Worm (Caenorhabditis elegans): ENCODE data around the gene cyp-13A5.
A peak's percentile ranks its signal among the peaks of the same experiment; 100 is the strongest.

Gene cyp-13A5

ce11 chrII:9835958-9836357, 35.8 kb upstream of the cyp-13A5 start:
- TF ChIP-seq K02D7.2 (tag; optimal IDR thresholded peaks at IDR 0.05): no peak
- no peak for TF ChIP-seq ceh-9 (tag; optimal IDR thresholded peaks at IDR 0.05)
- no peak for TF ChIP-seq unc-55 (GFP tag; optimal IDR thresholded peaks at IDR 0.05)
- TF ChIP-seq fkh-6 (tag; optimal IDR thresholded peaks at IDR 0.05): no peak
- no peak for TF ChIP-seq hlh-6 (tag; optimal IDR thresholded peaks at IDR 0.05)
- no peak for TF ChIP-seq K09A11.1 (tag; optimal IDR thresholded peaks at IDR 0.05; ENCODE audit: insufficient read depth)
- TF ChIP-seq sox-2 (GFP tag; IDR thresholded peaks at IDR 0.05): no peak
- no peak for TF ChIP-seq npax-4 (tag; optimal IDR thresholded peaks at IDR 0.05)
- no peak for TF ChIP-seq lin-11 (tag; optimal IDR thresholded peaks at IDR 0.05)
- no peak for TF ChIP-seq ceh-14 (tag; optimal IDR thresholded peaks at IDR 0.05)
- TF ChIP-seq hlh-8 (tag; optimal IDR thresholded peaks at IDR 0.05): no peak
- no peak for TF ChIP-seq elt-2 (tag; optimal IDR thresholded peaks at IDR 0.05)
- no peak for TF ChIP-seq pros-1 (tag; optimal IDR thresholded peaks at IDR 0.05)
- no peak for TF ChIP-seq pqm-1 (tag; optimal IDR thresholded peaks at IDR 0.05)
- no peak for TF ChIP-seq pag-3 (tag; optimal IDR thresholded peaks at IDR 0.05; ENCODE audit: borderline replicate concordance)
- no peak for TF ChIP-seq odd-2 (tag; optimal IDR thresholded peaks at IDR 0.05)
- TF ChIP-seq pha-4 (tag; optimal IDR thresholded peaks at IDR 0.05): no peak
- no peak for TF ChIP-seq gmeb-2 (tag; optimal IDR thresholded peaks at IDR 0.05)
- TF ChIP-seq unc-42 (tag; optimal IDR thresholded peaks at IDR 0.05): no peak
- TF ChIP-seq ama-1 (optimal IDR thresholded peaks at IDR 0.05): no peak

- TF ChIP-seq ceh-48 (tag; optimal IDR thresholded peaks at IDR 0.05): no peak
- TF ChIP-seq gmeb-2 (tag; optimal IDR thresholded peaks at IDR 0.05): no peak
- no peak for TF ChIP-seq pag-3 (tag; optimal IDR thresholded peaks at IDR 0.05; ENCODE audit: borderline replicate concordance)
- no peak for TF ChIP-seq hlh-8 (tag; optimal IDR thresholded peaks at IDR 0.05)
- TF ChIP-seq fkh-10 (GFP tag; optimal IDR thresholded peaks at IDR 0.05): no peak
- TF ChIP-seq nfya-1 (tag; optimal IDR thresholded peaks at IDR 0.05): no peak
- no peak for TF ChIP-seq unc-42 (tag; optimal IDR thresholded peaks at IDR 0.05)
These were observed 34.8 kb upstream of the cyp-13A5 start, which contains the start of gene arrd-5 for ce11 chrII:9834921-9835320. Gene arrd-5 (plus strand): TSS chrII:9835221.

ce11 chrII:9833855-9834254, 33.7 kb upstream of the cyp-13A5 start, which contains the start of gene ZK938.3:
Gene ZK938.3 (minus strand): TSS chrII:9833955.
- TF ChIP-seq ceh-30 (tag; optimal IDR thresholded peaks at IDR 0.05) (no peak), nhr-11 (tag; optimal IDR thresholded peaks at IDR 0.05) (peak; percentile 21)

ce11 chrII:9831033-9831432, 30.9 kb upstream of the cyp-13A5 start, which contains the start of gene ZK938.12:
Gene ZK938.12 (plus strand): TSS chrII:9831333.
- TF ChIP-seq unc-42 (tag; optimal IDR thresholded peaks at IDR 0.05) (no peak), ceh-48 (tag; optimal IDR thresholded peaks at IDR 0.05) (no peak), ama-1 (optimal IDR thresholded peaks at IDR 0.05) (no peak), C38D4.7 (GFP tag; optimal IDR thresholded peaks at IDR 0.05) (no peak), tbx-7 (tag; optimal IDR thresholded peaks at IDR 0.05) (no peak), zip-5 (tag; optimal IDR thresholded peaks at IDR 0.05) (no peak), dmd-4 (tag; optimal IDR thresholded peaks at IDR 0.05; ENCODE audit: borderline replicate concordance) (no peak), nhr-11 (tag; optimal IDR thresholded peaks at IDR 0.05) (no peak), ceh-30 (tag; optimal IDR thresholded peaks at IDR 0.05) (no peak), hlh-8 (tag; optimal IDR thresholded peaks at IDR 0.05) (no peak), K02D7.2 (tag; optimal IDR thresholded peaks at IDR 0.05) (no peak), madf-2 (tag; optimal IDR thresholded peaks at IDR 0.05) (no peak), ceh-9 (tag; optimal IDR thresholded peaks at IDR 0.05) (no peak), elt-2 (tag; optimal IDR thresholded peaks at IDR 0.05) (no peak), eyg-1 (tag; optimal IDR thresholded peaks at IDR 0.05) (no peak), syd-9 (tag; optimal IDR thresholded peaks at IDR 0.05) (no peak), ets-4 (tag; optimal IDR thresholded peaks at IDR 0.05) (no peak), T23F11.4 (GFP tag; optimal IDR thresholded peaks at IDR 0.05) (no peak), sox-4 (tag; optimal IDR thresholded peaks at IDR 0.05) (no peak), pqm-1 (tag; optimal IDR thresholded peaks at IDR 0.05) (no peak)
